Worm (Caenorhabditis elegans) whole organism, late embryonic: ENCODE measurements around the gene T04C10.3.

Experiments used
- C08G9.2 ChIP-seq: sonication (generic microtip); optimal IDR thresholded peaks from 2 replicates; lab custom pipeline; 2016; ENCODE audit warnings: mild to moderate bottlenecking, missing genetic modification characterization, moderate library complexity, missing compliant biosample characterization
- ceh-18 ChIP-seq: sonication (generic microtip); optimal IDR thresholded peaks from 2 replicates; lab custom pipeline; 2016; ENCODE audit warnings: missing genetic modification characterization, missing compliant biosample characterization
- ceh-2 ChIP-seq: sonication (generic microtip); optimal IDR thresholded peaks from 2 replicates; lab custom pipeline; 2016; ENCODE audit warnings: missing genotype, missing genetic modification characterization, missing compliant biosample characterization
- dve-1 ChIP-seq: sonication (generic microtip); optimal IDR thresholded peaks from 2 replicates; lab custom pipeline; 2017; ENCODE audit warnings: antibody characterized with exemption, mild to moderate bottlenecking, missing genetic modification characterization, missing compliant biosample characterization
- hlh-30 ChIP-seq: sonication (generic microtip); optimal IDR thresholded peaks from 2 replicates; lab custom pipeline; 2017; ENCODE audit warnings: antibody characterized with exemption, missing genetic modification characterization, missing compliant biosample characterization; ENCODE audit not compliant: insufficient read depth
- lin-11 ChIP-seq: fragments of 200-800 bp; sonication (Bioruptor generic); optimal IDR thresholded peaks from 2 replicates; lab custom pipeline; 2018; ENCODE audit warnings: mild to moderate bottlenecking, missing genetic modification characterization, missing compliant biosample characterization
- nhr-11 ChIP-seq: fragments of 150-350 bp; optimal IDR thresholded peaks from 2 replicates; lab custom pipeline; 2014; ENCODE audit warnings: missing biosample characterization, missing genetic modification characterization
- pha-2 ChIP-seq: sonication (generic microtip); optimal IDR thresholded peaks from 2 replicates; lab custom pipeline; 2017; ENCODE audit warnings: mild to moderate bottlenecking, missing genetic modification characterization, missing compliant biosample characterization
- pha-4 ChIP-seq: fragments of 150-350 bp; optimal IDR thresholded peaks from 2 replicates; lab custom pipeline; 2018; ENCODE audit warnings: missing biosample characterization, missing genetic modification reagents, missing genetic modification characterization
- pqm-1 ChIP-seq: sonication (generic microtip); optimal IDR thresholded peaks from 2 replicates; lab custom pipeline; 2016; ENCODE audit warnings: missing genetic modification characterization, missing compliant biosample characterization
- ttx-3 ChIP-seq: sonication (generic microtip); optimal IDR thresholded peaks from 2 replicates; lab custom pipeline; 2016; ENCODE audit warnings: missing genetic modification reagents, missing genetic modification characterization, missing compliant biosample characterization
- zip-5 ChIP-seq: sonication (generic microtip); optimal IDR thresholded peaks from 2 replicates; lab custom pipeline; 2016; ENCODE audit warnings: missing genetic modification characterization, missing compliant biosample characterization
- ztf-16 ChIP-seq: sonication (generic microtip); optimal IDR thresholded peaks from 2 replicates; lab custom pipeline; 2017; ENCODE audit warnings: missing genetic modification characterization, missing compliant biosample characterization

ce11 chrX:14845637-14846036 lies 33.5 kb downstream of the T04C10.3 start, which contains the start of gene egrh-1:
- no peak for TF ChIP-seq nhr-11
- no peak for TF ChIP-seq C08G9.2
- TF ChIP-seq pha-2 (tag; lab: Kevin White, UChicago): no peak
- no peak for TF ChIP-seq zip-5 (tag; lab: Kevin White, UChicago)
- TF ChIP-seq hlh-30 (tag; lab: Kevin White, UChicago): no peak
- TF ChIP-seq ttx-3 (tag; lab: Kevin White, UChicago): no peak
- no peak for TF ChIP-seq pha-4 (tag; lab: Kevin White, UChicago)
- no peak for TF ChIP-seq lin-11 (tag; lab: Kevin White, UChicago)
- no peak for TF ChIP-seq pqm-1 (tag; lab: Kevin White, UChicago)
- no peak for TF ChIP-seq ztf-16 (tag; lab: Kevin White, UChicago)
- TF ChIP-seq ceh-2 (tag; lab: Kevin White, UChicago): no peak
- TF ChIP-seq ceh-18 (tag; lab: Kevin White, UChicago): no peak
- TF ChIP-seq dve-1 (tag; lab: Kevin White, UChicago): no peak
